Fruit fly (Drosophila melanogaster): ENCODE results near the gene CG12516.

Gene CG12516

dm6 chr3R:28330266-28331125 is 26.1 kb upstream of the CG12516 start:
- no peak for TF ChIP-seq ttk (optimal IDR thresholded peaks at IDR 0.05)
- TF ChIP-seq insv (optimal IDR thresholded peaks at IDR 0.05) = no peak
- TF ChIP-seq Myc (optimal IDR thresholded peaks at IDR 0.05) = no peak
- no peak for TF ChIP-seq psq (optimal IDR thresholded peaks at IDR 0.05)
- TF ChIP-seq Sin3A (optimal IDR thresholded peaks at IDR 0.05) = no peak
- TF ChIP-seq h (optimal IDR thresholded peaks at IDR 0.05) = no peak

- no peak for TF ChIP-seq insv (optimal IDR thresholded peaks at IDR 0.05)
- no peak for TF ChIP-seq Sin3A (optimal IDR thresholded peaks at IDR 0.05)
- no peak for TF ChIP-seq psq (optimal IDR thresholded peaks at IDR 0.05)
- no peak for TF ChIP-seq ttk (optimal IDR thresholded peaks at IDR 0.05)
- no peak for TF ChIP-seq h (optimal IDR thresholded peaks at IDR 0.05)
- TF ChIP-seq Myc (optimal IDR thresholded peaks at IDR 0.05) = no peak
These were observed 24.6 kb upstream of the CG12516 start for dm6 chr3R:28328780-28329546.

dm6 chr3R:28327709-28328467 is 23.5 kb upstream of the CG12516 start:
- TF ChIP-seq ttk (optimal IDR thresholded peaks at IDR 0.05) (no peak), psq (optimal IDR thresholded peaks at IDR 0.05) (no peak), Myc (optimal IDR thresholded peaks at IDR 0.05) (no peak), insv (optimal IDR thresholded peaks at IDR 0.05) (no peak), h (optimal IDR thresholded peaks at IDR 0.05) (no peak), Sin3A (optimal IDR thresholded peaks at IDR 0.05) (no peak)

dm6 chr3R:28327132-28327531 is 22.7 kb upstream of the CG12516 start:
- TF ChIP-seq insv (optimal IDR thresholded peaks at IDR 0.05) (no peak), Myc (optimal IDR thresholded peaks at IDR 0.05) (no peak), Sin3A (optimal IDR thresholded peaks at IDR 0.05) (no peak), ttk (optimal IDR thresholded peaks at IDR 0.05) (no peak), psq (optimal IDR thresholded peaks at IDR 0.05) (no peak), h (optimal IDR thresholded peaks at IDR 0.05) (no peak)

dm6 chr3R:28326150-28326965 is 22.0 kb upstream of the CG12516 start:
- TF ChIP-seq Myc (optimal IDR thresholded peaks at IDR 0.05) (no peak), psq (optimal IDR thresholded peaks at IDR 0.05) (no peak), h (optimal IDR thresholded peaks at IDR 0.05) (no peak), insv (optimal IDR thresholded peaks at IDR 0.05) (no peak), ttk (optimal IDR thresholded peaks at IDR 0.05) (no peak), Sin3A (optimal IDR thresholded peaks at IDR 0.05) (no peak)

dm6 chr3R:28325415-28325814 is 21.0 kb upstream of the CG12516 start:
- TF ChIP-seq h (optimal IDR thresholded peaks at IDR 0.05) = no peak
- TF ChIP-seq psq (optimal IDR thresholded peaks at IDR 0.05) = no peak
- TF ChIP-seq ttk (optimal IDR thresholded peaks at IDR 0.05) = no peak
- TF ChIP-seq Sin3A (optimal IDR thresholded peaks at IDR 0.05) = no peak
- TF ChIP-seq insv (optimal IDR thresholded peaks at IDR 0.05) = no peak
- TF ChIP-seq Myc (optimal IDR thresholded peaks at IDR 0.05) = no peak

- TF ChIP-seq ttk (optimal IDR thresholded peaks at IDR 0.05) (no peak), psq (optimal IDR thresholded peaks at IDR 0.05) (no peak), Myc (optimal IDR thresholded peaks at IDR 0.05) (no peak), Sin3A (optimal IDR thresholded peaks at IDR 0.05) (no peak), h (optimal IDR thresholded peaks at IDR 0.05) (no peak), insv (optimal IDR thresholded peaks at IDR 0.05) (no peak)
These were observed 20.4 kb upstream of the CG12516 start for dm6 chr3R:28324834-28325233.

dm6 chr3R:28323718-28324350 is 19.4 kb upstream of the CG12516 start:
- TF ChIP-seq h (optimal IDR thresholded peaks at IDR 0.05) (no peak), Myc (optimal IDR thresholded peaks at IDR 0.05) (no peak), insv (optimal IDR thresholded peaks at IDR 0.05) (no peak), ttk (optimal IDR thresholded peaks at IDR 0.05) (no peak), Sin3A (optimal IDR thresholded peaks at IDR 0.05) (no peak), psq (optimal IDR thresholded peaks at IDR 0.05) (no peak)

dm6 chr3R:28317151-28317844 is 12.9 kb upstream of the CG12516 start:
- TF ChIP-seq Sin3A (optimal IDR thresholded peaks at IDR 0.05) (no peak), insv (optimal IDR thresholded peaks at IDR 0.05) (no peak), Myc (optimal IDR thresholded peaks at IDR 0.05) (no peak), h (optimal IDR thresholded peaks at IDR 0.05) (no peak), psq (optimal IDR thresholded peaks at IDR 0.05) (no peak), ttk (optimal IDR thresholded peaks at IDR 0.05) (no peak)
